Worm (Caenorhabditis elegans): ENCODE data around the gene R11E3.19.

- no peak for TF ChIP-seq him-1 (tag; optimal IDR thresholded peaks at IDR 0.05)
- TF ChIP-seq dao-5 (tag; optimal IDR thresholded peaks at IDR 0.05): no peak
Observed at ce11 chrIV:4789445-4789844, 13.5 kb upstream of the R11E3.19 start, which contains the start of gene R11E3.1.
